Worm (Caenorhabditis elegans): ENCODE measurements around the gene ptp-5.2.

The ptp-5.2 gene

DNA sequence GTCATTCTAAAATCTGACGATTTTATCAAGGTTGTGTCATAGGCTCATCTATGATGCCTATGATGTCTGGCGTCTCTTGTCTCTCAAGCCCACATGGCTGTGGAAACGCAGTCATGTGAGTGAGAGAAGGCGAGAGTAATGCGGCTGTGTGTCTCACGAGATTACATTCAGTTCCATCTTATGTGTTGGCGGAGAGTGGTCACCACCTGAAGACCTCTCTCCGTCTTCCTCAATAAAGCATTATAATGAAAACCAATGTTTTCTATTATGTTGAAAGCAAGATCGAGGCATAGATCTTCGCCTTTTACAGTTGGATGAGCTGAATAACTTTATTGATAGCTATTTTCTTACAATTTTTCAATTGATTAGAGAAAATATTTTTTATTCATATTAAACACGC, 2.6 kb upstream of the ptp-5.2 start:
- TF ChIP-seq nfya-1 (tag; optimal IDR thresholded peaks at IDR 0.05) (peak; percentile 27), sox-2 (GFP tag; IDR thresholded peaks at IDR 0.05) (0 out of 2 replicates have a peak, but pooled peaks have one; percentile 43), hlh-30 (tag; optimal IDR thresholded peaks at IDR 0.05; ENCODE audit: insufficient read depth) (peak; percentile 93), unc-42 (tag; optimal IDR thresholded peaks at IDR 0.05) (peak; percentile 16), elt-2 (tag; optimal IDR thresholded peaks at IDR 0.05) (peak; percentile 4), tbx-2 (tag; optimal IDR thresholded peaks at IDR 0.05) (peak; percentile 24), ceh-18 (tag; optimal IDR thresholded peaks at IDR 0.05) (peak; percentile 40), ceh-31 (tag; optimal IDR thresholded peaks at IDR 0.05) (peak; percentile 44)

DNA sequence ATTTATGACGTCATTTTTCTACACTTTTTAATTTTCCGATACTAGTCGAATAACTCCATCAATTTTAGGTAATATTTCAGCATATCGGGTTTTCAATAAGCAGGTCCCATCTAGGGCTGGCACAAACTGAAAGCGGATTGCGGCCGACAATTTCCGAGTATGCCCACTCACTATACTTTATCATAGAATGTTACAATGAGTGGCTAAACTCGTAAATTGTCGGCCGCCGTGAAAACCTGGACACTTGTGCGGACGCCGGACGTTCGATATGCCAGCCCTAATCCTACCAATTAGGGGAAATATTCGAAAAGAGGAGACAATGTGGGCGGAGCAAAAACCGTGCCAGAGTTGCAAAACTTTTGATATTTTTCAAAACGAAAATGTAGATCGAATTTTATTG, 1.1 kb downstream of the ptp-5.2 start:
- no peak for TF ChIP-seq nhr-232 (tag; optimal IDR thresholded peaks at IDR 0.05)
- no peak for TF ChIP-seq hlh-8 (tag; optimal IDR thresholded peaks at IDR 0.05)
- TF ChIP-seq tbx-7 (tag; optimal IDR thresholded peaks at IDR 0.05): no peak
- TF ChIP-seq zip-5 (tag; optimal IDR thresholded peaks at IDR 0.05): no peak
- no peak for TF ChIP-seq ceh-48 (tag; optimal IDR thresholded peaks at IDR 0.05)

ce11 chrIV:14757786-14758185, 3.0 kb downstream of the ptp-5.2 start:
- TF ChIP-seq hlh-8 (tag; optimal IDR thresholded peaks at IDR 0.05) (no peak), ceh-31 (tag; optimal IDR thresholded peaks at IDR 0.05) (no peak), C08G9.2 (tag; optimal IDR thresholded peaks at IDR 0.05) (no peak), mec-3 (tag; optimal IDR thresholded peaks at IDR 0.05; ENCODE audit: borderline replicate concordance) (no peak), K02D7.2 (tag; optimal IDR thresholded peaks at IDR 0.05) (no peak), nhr-232 (tag; optimal IDR thresholded peaks at IDR 0.05) (no peak), ceh-24 (tag; optimal IDR thresholded peaks at IDR 0.05) (no peak), nhr-11 (tag; optimal IDR thresholded peaks at IDR 0.05) (no peak), sdc-2 (tag; optimal IDR thresholded peaks at IDR 0.05) (no peak), tbx-7 (tag; optimal IDR thresholded peaks at IDR 0.05) (no peak), lim-6 (tag; optimal IDR thresholded peaks at IDR 0.05) (no peak), sox-4 (tag; optimal IDR thresholded peaks at IDR 0.05) (no peak), madf-2 (tag; optimal IDR thresholded peaks at IDR 0.05) (no peak), unc-55 (GFP tag; optimal IDR thresholded peaks at IDR 0.05) (no peak), pqm-1 (tag; optimal IDR thresholded peaks at IDR 0.05) (no peak), nfya-1 (tag; optimal IDR thresholded peaks at IDR 0.05) (no peak), fax-1 (tag; optimal IDR thresholded peaks at IDR 0.05) (no peak), ztf-16 (tag; optimal IDR thresholded peaks at IDR 0.05) (no peak), hlh-15 (tag; optimal IDR thresholded peaks at IDR 0.05) (no peak)

DNA sequence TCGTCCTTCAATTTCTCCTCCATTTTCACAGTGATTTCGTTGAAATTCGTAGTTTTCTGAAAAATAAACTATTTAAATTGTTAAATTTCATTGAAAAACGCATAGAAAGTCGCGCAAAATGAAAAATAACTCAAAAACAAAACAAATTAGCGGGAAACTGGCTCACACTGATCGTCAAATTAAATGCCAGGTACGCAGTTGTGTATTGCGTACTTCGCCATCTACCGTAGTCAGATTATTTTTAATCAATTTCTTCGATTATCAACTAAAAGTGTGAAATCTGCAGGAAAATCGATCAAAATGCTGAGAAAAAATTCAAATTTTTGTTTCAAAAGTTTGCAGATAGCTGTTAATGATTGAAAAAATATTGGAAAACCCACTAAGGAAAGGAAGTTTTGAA, 5.8 kb downstream of the ptp-5.2 start, which contains the start of gene Y57G11C.499:
Gene Y57G11C.499 (minus strand): TSS at position 23 of the 400 bp plus-strand sequence.
- no peak for TF ChIP-seq npax-4 (tag; optimal IDR thresholded peaks at IDR 0.05)
- no peak for TF ChIP-seq hlh-15 (tag; optimal IDR thresholded peaks at IDR 0.05)
- TF ChIP-seq nhr-232 (tag; optimal IDR thresholded peaks at IDR 0.05): no peak
- TF ChIP-seq rnt-1 (tag; optimal IDR thresholded peaks at IDR 0.05): no peak
- TF ChIP-seq unc-55 (GFP tag; optimal IDR thresholded peaks at IDR 0.05): no peak
- no peak for TF ChIP-seq hlh-30 (tag; optimal IDR thresholded peaks at IDR 0.05; ENCODE audit: insufficient read depth)
- TF ChIP-seq ceh-45 (GFP tag; IDR thresholded peaks at IDR 0.05): no peak

ce11 chrIV:14741926-14742325, 18.8 kb downstream of the ptp-5.2 start:
- TF ChIP-seq nfya-1 (tag; optimal IDR thresholded peaks at IDR 0.05) (no peak), C38D4.7 (GFP tag; optimal IDR thresholded peaks at IDR 0.05) (no peak), elt-4 (tag; optimal IDR thresholded peaks at IDR 0.05) (no peak), ceh-24 (tag; optimal IDR thresholded peaks at IDR 0.05) (no peak), ceh-48 (tag; optimal IDR thresholded peaks at IDR 0.05) (no peak), lin-11 (tag; optimal IDR thresholded peaks at IDR 0.05) (no peak), zip-5 (tag; optimal IDR thresholded peaks at IDR 0.05) (no peak), ceh-2 (tag; optimal IDR thresholded peaks at IDR 0.05) (no peak), ceh-18 (tag; optimal IDR thresholded peaks at IDR 0.05) (no peak)
